Fruit fly (Drosophila melanogaster): ENCODE measurements around the gene psd.

The psd gene

dm6 chr2L:5945651-5946547 lies 18.9 kb downstream of the psd start:
- TF ChIP-seq CTCF (optimal IDR thresholded peaks at IDR 0.05) (no peak), CG8478 (optimal IDR thresholded peaks at IDR 0.05) (no peak)

dm6 chr2L:5944305-5945282 lies 20.2 kb downstream of the psd start:
- no peak for TF ChIP-seq CG8478 (optimal IDR thresholded peaks at IDR 0.05)

dm6 chr2L:5943229-5944078 lies 21.3 kb downstream of the psd start, which contains the start of the genes Sfp26Ad and Gpdh1:
Gene Sfp26Ad, minus strand, starts transcription at chr2L:5943304.
Gene Gpdh1, plus strand, starts transcription at chr2L:5943643.
- TF ChIP-seq CTCF (optimal IDR thresholded peaks at IDR 0.05) (no peak), CG8478 (optimal IDR thresholded peaks at IDR 0.05) (no peak)

- TF ChIP-seq CTCF (optimal IDR thresholded peaks at IDR 0.05): no peak
- TF ChIP-seq CG8478 (optimal IDR thresholded peaks at IDR 0.05): no peak
Measured at dm6 chr2L:5927363-5927762, 37.4 kb downstream of the psd start.

- no peak for TF ChIP-seq CTCF (optimal IDR thresholded peaks at IDR 0.05)
- no peak for TF ChIP-seq CG8478 (optimal IDR thresholded peaks at IDR 0.05)
Measured at dm6 chr2L:5925637-5926036, 39.1 kb downstream of the psd start, which contains the start of gene dsf. Gene dsf, plus strand, starts transcription at chr2L:5925937.

dm6 chr2L:5925164-5925563 lies 39.6 kb downstream of the psd start:
- TF ChIP-seq CTCF (optimal IDR thresholded peaks at IDR 0.05) (no peak), CG8478 (optimal IDR thresholded peaks at IDR 0.05) (no peak)

- no peak for TF ChIP-seq CG8478 (optimal IDR thresholded peaks at IDR 0.05)
- no peak for TF ChIP-seq CTCF (optimal IDR thresholded peaks at IDR 0.05)
Measured at dm6 chr2L:5923603-5924138, 41.1 kb downstream of the psd start, which contains the start of gene CG9016. Gene CG9016, minus strand, starts transcription at chr2L:5923653.

Data from S2 (cell line).